Fruit fly (Drosophila melanogaster) Kc167 (cell line): ENCODE measurements around the gene CG13004.

Source experiments
- Myc ChIP-seq: fragments of >200 bp; optimal IDR thresholded peaks from 2 replicates; lab custom pipeline; 2017; ENCODE audit warnings: missing external identifiers
- Sin3A ChIP-seq: fragments of >200 bp; optimal IDR thresholded peaks from 2 replicates; lab custom pipeline; 2018; ENCODE audit warnings: missing external identifiers
- h ChIP-seq: fragments of >200 bp; optimal IDR thresholded peaks from 3 replicates; lab custom pipeline; 2018; ENCODE audit warnings: missing external identifiers
- insv ChIP-seq: fragments of >200 bp; optimal IDR thresholded peaks from 3 replicates; lab custom pipeline; 2018; ENCODE audit warnings: missing external identifiers
- psq ChIP-seq: fragments of >200 bp; optimal IDR thresholded peaks from 2 replicates; lab custom pipeline; 2017; ENCODE audit warnings: missing external identifiers
- ttk ChIP-seq: sonication (Bioruptor generic); optimal IDR thresholded peaks from 2 replicates; lab custom pipeline; 2017; ENCODE audit warnings: missing external identifiers

The CG13004 gene

DNA sequence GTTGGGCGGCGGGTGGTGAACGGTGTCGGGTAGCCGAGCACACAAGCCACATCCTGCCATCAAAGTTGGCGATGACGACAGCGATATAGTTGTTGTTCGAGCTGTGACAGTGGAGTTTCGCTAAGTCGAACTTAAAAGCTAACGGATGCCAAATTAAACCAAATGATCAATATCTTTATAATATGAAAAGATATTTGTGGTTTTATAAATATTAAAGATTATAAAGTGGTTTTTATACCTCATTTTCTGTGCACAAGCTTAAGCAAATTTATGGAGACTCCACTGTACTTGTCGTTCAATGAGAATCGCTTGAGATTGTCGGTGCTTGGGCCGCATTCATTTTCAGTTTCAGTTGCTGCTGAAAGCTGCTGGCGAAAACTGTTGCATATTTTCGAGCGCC is 13.2 kb downstream of the CG13004 start:
- TF ChIP-seq psq (lab: Kevin White, UChicago): no peak
- TF ChIP-seq h (lab: Kevin White, UChicago): no peak
- TF ChIP-seq insv (lab: Kevin White, UChicago): no peak

DNA sequence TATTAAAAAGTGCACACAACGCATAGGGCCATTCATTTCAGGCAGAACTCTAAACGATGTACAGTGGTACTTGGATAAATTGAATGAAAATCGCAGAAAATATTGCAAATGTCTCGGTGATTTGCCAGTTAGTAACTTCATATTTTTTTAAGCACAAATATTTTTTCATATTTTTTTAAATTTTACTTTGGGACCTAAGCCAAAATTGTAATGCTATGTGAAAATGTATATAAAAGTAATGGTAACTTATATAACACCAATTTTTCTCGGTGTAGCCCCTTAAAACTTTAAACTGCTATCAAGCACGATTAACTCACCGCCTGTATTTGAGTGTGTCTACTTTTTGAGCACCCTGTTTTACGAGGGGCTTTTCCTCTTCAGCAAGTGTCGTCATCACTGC is 14.1 kb downstream of the CG13004 start:
- TF ChIP-seq psq (lab: Kevin White, UChicago): no peak
- no peak for TF ChIP-seq Myc (lab: Kevin White, UChicago)
- no peak for TF ChIP-seq ttk
- TF ChIP-seq h (lab: Kevin White, UChicago): no peak
- TF ChIP-seq Sin3A (lab: Kevin White, UChicago): no peak
- no peak for TF ChIP-seq insv (lab: Kevin White, UChicago)

DNA sequence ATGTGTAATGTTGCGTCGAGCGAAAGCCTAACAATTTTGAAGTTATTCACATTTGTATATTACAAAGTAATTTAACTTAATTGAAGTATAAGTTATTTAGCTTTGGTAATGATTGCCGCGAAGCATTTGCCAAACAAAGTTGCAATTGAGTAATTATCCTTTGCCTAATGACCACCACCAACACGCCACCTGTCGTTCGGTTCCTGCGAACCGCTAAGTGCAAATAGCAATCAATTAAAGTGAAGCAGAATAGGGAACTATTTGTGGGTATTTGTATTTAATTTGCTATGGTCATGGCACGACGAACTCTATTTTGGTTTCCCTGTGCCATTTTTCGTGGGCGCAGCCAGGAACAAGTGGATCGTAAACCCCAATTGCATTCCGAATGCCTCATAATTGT is 14.7 kb downstream of the CG13004 start:
- TF ChIP-seq Sin3A (lab: Kevin White, UChicago): no peak
- no peak for TF ChIP-seq psq (lab: Kevin White, UChicago)
- no peak for TF ChIP-seq Myc (lab: Kevin White, UChicago)
- no peak for TF ChIP-seq insv (lab: Kevin White, UChicago)
- no peak for TF ChIP-seq h (lab: Kevin White, UChicago)
- TF ChIP-seq ttk: no peak

DNA sequence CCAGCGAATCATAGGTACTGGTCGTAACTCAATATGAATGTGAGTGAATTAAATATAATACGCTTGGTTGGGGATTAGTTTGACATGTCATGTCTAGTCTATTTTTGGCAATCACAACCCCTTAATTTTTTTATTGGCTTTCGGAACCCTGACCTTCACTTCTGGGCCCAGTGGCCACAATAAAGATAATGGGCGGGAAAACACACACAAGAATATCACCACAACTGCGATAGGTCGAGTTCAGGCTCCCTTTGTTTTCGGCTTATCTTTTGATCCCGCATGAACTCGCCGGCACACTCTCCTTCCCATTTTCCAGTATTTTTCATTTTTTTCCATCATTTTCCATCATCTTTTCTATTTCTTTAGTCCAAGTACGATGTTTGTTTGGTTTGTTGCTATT is 17.1 kb downstream of the CG13004 start:
- TF ChIP-seq ttk (no peak), psq (lab: Kevin White, UChicago) (no peak), insv (lab: Kevin White, UChicago) (no peak), Myc (lab: Kevin White, UChicago) (no peak), Sin3A (lab: Kevin White, UChicago) (no peak), h (lab: Kevin White, UChicago) (no peak)

DNA sequence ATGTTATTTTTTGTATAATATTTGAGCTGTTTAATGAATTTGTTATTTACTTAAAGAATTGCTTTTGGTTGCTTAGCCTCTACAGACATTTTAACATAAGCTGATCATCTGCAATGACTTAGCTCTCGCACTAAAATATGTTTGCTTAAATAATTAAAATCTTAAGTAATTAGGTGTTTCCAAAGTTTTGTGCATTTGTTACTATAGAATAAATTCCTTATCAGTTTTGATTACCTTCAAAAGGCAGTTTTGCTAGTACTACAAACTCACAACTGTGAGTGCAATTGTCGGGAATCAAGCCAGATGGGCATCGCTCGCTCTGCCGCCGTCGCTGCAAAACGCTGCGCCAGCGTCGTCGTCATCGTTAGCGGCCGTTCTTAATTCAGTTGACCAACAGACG is 18.8 kb downstream of the CG13004 start:
- TF ChIP-seq h (lab: Kevin White, UChicago): no peak
- TF ChIP-seq ttk: no peak
- no peak for TF ChIP-seq insv (lab: Kevin White, UChicago)
- TF ChIP-seq psq (lab: Kevin White, UChicago): no peak
- no peak for TF ChIP-seq Myc (lab: Kevin White, UChicago)
- no peak for TF ChIP-seq Sin3A (lab: Kevin White, UChicago)

DNA sequence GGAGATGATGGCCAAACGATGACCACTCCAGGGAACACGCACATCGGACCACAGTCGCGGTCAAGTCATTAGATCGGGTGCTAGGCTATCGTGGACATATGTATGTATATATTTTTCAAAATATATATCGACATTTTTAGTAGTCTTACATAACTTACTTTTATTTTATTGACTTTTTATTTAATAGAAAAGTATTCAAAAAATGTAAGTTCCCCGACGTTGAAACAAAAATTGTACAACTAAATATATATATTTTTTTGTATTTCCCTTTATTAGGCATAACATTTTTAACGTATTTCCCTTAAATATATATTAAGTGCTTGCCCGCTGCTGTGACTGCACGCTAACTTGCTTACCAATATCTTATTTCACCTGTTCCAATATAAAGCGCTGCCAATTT is 20.2 kb downstream of the CG13004 start:
- TF ChIP-seq insv (lab: Kevin White, UChicago): no peak
- no peak for TF ChIP-seq psq (lab: Kevin White, UChicago)
- TF ChIP-seq ttk: no peak
- TF ChIP-seq Sin3A (lab: Kevin White, UChicago): no peak
- no peak for TF ChIP-seq Myc (lab: Kevin White, UChicago)
- no peak for TF ChIP-seq h (lab: Kevin White, UChicago)

DNA sequence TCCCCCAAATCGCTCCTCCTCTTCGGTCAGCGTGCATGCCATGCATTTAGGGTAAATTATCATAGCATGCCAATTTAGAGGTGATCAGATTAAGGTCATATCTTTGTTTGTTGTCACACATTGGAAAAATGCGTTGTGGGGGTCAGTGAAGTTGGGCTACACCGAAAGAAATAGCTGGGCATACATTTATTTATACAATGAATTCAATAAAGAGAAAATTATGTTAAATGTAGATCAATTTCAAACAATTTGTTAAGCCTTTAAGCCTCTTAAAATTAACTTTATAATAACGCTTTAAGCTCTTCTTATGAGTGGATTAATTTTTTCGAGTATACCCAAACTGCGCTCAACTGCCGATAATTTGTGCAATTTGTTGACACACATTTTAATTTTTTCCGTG is 21.0 kb downstream of the CG13004 start:
- no peak for TF ChIP-seq h (lab: Kevin White, UChicago)
- no peak for TF ChIP-seq Sin3A (lab: Kevin White, UChicago)
- no peak for TF ChIP-seq insv (lab: Kevin White, UChicago)
- no peak for TF ChIP-seq ttk
- TF ChIP-seq Myc (lab: Kevin White, UChicago): no peak
- no peak for TF ChIP-seq psq (lab: Kevin White, UChicago)

DNA sequence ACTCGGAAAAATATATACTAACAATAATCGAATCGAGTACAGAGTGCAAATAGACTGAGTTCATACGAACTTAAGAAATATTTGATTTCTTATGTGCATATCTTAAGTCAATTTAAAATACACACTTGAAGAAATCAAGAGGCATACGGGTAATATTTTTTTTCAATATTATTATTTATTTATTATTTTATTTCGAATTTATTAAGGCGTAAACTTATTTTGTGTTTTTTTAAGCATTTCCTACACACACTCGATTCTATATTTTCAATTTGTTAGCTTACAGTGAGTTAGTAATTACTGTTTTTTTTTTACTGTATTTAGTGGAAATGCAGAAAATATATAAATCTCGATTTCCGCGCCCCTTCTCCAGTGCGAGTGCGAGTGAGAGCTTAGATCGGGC is 22.1 kb downstream of the CG13004 start:
- TF ChIP-seq insv (lab: Kevin White, UChicago) (no peak), h (lab: Kevin White, UChicago) (no peak), Myc (lab: Kevin White, UChicago) (no peak), psq (lab: Kevin White, UChicago) (no peak), Sin3A (lab: Kevin White, UChicago) (no peak), ttk (no peak)

DNA sequence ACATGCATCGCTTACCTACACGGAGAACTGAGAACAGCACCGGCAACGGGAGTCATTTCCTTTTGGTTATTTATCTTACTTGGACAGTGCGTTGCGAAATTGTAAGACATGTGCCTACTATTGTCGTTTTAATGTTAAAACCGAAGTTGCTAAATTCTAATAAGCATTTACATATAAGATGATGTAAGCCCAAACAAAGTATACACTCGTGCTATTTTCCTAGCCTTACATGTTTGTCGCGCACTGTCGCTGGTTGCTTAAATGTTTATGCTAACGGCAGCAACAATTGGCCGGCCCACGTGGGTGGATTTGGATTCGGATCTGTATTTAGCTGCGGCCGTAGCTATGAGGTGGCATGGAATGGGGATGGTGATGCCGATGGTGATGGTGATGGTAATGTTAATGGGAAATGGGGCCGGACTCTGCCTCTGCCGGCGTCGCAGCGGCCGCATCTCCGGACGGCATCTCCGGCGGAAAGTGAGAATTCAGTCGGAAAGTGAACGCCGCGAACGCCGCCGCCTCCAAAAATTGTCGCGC is 24.0 kb downstream of the CG13004 start, which contains the start of gene CG4829:
TSS of gene CG4829 (plus strand) at position 487 of the 537 bp plus-strand sequence.
- no peak for TF ChIP-seq insv (lab: Kevin White, UChicago)
- TF ChIP-seq ttk: no peak
- no peak for TF ChIP-seq Sin3A (lab: Kevin White, UChicago)
- TF ChIP-seq h (lab: Kevin White, UChicago): no peak
- no peak for TF ChIP-seq Myc (lab: Kevin White, UChicago)
- no peak for TF ChIP-seq psq (lab: Kevin White, UChicago)

DNA sequence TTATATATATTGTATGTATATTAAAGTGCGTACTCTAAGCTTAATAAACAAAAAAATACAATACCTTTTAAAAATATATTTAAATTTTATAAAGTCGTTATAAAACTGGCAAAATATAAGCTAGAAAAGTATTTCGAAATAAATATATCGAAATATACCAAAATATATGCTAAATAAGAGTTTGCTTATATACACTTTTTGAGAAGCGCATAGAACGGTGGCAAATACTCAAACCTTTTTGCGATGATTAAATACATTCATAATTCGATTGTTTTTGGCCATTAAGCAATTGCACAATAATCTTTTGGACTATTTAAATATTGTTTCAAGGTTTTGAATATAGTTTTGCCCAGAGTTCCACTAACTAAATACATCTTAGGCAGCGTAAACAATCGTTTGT is 26.2 kb downstream of the CG13004 start:
- TF ChIP-seq psq (lab: Kevin White, UChicago) (no peak), insv (lab: Kevin White, UChicago) (no peak), ttk (no peak), h (lab: Kevin White, UChicago) (no peak), Sin3A (lab: Kevin White, UChicago) (no peak), Myc (lab: Kevin White, UChicago) (no peak)

DNA sequence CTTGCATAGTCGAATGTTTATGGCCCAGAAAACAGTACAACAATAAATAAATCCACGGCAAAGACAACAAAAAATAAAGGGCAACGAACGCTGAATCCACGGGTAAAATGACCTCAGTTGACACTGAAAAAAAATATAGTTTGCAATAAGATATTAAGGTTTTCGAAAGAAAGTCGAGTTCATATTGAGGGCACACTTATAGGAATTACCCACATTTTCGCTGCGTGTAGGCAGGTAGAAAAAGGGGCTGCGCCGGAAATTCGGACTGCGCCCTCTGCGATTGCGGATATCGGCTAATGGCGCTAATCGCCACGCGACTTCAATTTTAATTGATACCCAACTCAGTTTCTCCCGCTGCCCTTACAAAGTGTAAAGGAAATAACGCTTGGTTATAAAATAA is 26.7 kb downstream of the CG13004 start:
- TF ChIP-seq Myc (lab: Kevin White, UChicago) (no peak), insv (lab: Kevin White, UChicago) (no peak), Sin3A (lab: Kevin White, UChicago) (no peak), ttk (no peak), psq (lab: Kevin White, UChicago) (no peak), h (lab: Kevin White, UChicago) (no peak)

DNA sequence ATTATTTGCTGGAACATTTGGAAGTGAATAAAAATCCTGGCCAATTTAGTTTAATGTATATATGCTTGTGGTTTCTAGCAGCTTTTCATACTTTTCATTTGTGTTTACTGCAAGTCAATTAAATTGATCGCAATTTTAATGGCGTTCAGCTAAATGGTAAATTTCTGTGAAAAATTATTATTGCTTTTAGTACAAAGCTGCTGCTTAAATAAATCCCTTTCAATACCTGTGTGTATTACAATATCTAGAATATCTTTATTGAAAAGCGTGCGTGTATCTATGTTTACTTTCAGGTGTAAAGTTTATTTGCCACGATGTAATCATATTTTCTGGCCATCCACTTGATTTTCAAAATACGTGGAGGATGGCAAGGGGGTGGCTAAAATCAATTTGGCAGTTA is 29.6 kb downstream of the CG13004 start, which contains the start of gene ppk28:
TSS of gene ppk28 (plus strand) at position 301 of the 400 bp plus-strand sequence.
- TF ChIP-seq h (lab: Kevin White, UChicago) (no peak), psq (lab: Kevin White, UChicago) (no peak), ttk (no peak), Myc (lab: Kevin White, UChicago) (no peak), Sin3A (lab: Kevin White, UChicago) (no peak), insv (lab: Kevin White, UChicago) (no peak)
